Worm (Caenorhabditis elegans): Measurements from ENCODE around the gene Y54E2A.8.

Gene Y54E2A.8

DNA sequence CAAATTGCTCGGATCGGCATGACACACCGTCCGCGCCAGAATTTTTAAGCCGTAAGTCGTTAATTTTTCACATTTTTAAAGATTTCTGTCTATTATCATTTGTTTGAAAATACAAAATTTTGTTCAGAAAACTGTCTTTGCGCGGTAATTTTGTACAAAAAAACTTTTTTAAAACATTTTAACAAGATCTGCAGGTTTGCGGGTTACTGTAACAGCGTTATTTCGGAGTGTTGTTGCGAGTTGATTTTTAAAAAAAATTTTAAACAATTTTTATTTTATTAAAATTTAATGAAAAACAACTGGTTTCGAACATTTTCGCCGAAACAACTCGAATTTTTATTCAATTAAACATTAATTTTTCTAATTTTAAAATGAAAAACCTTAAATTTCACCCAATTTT is 35.0 kb downstream of the Y54E2A.8 start:
- TF ChIP-seq lsy-2 (tag; optimal IDR thresholded peaks at IDR 0.05) (peak in 1 of 2 experiments; percentile 23), nhr-77 (tag; optimal IDR thresholded peaks at IDR 0.05) (no peak)

DNA sequence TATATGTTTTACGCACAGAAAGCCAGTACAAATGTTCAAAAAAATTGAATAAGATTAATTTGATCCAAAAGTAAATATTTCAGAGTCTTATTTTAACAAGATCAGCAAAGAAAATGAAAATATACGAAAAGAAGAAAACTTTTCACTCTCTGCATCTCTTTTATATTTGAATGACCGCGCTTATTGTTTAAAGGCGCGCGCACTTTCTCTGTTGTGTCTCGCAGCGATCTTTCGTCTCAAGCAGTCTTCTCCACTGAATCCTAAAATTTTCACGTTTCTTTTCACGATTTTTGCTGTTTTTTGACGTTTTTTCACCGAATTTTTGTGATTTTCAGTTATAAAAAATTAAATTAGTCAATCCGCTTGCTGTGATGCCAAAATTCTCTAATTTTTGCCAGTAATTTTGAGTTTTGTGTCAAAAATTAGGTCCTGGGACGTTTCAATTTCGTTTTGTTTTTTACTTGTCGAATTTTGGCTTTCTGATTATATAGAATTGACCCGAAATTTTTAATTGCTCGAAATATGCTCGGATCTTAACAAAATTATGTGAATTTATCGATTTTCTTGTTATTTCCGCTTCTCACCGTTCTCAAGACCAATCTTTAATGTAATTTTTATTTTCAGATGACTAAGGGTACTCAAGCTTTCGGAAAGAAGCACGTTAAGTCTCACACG is 36.9 kb downstream of the Y54E2A.8 start, which contains the start of gene W01D2.1:
W01D2.1 (plus strand) TSS at position 625 of the 675 bp plus-strand sequence.
- TF ChIP-seq nhr-85 (tag): peak; percentile 74
- peak; percentile 77 for TF ChIP-seq nhr-20 (tag; optimal IDR thresholded peaks at IDR 0.05)
- TF ChIP-seq fkh-4 (tag; optimal IDR thresholded peaks at IDR 0.05; ENCODE audit: borderline replicate concordance): no peak
- TF ChIP-seq sox-4 (tag; optimal IDR thresholded peaks at IDR 0.05): no peak
- no peak for TF ChIP-seq C04F5.9 (tag; optimal IDR thresholded peaks at IDR 0.05)
- TF ChIP-seq sptf-1 (tag; optimal IDR thresholded peaks at IDR 0.05): no peak
- peak; percentile 58 for TF ChIP-seq tbx-2 (tag; optimal IDR thresholded peaks at IDR 0.05)
- TF ChIP-seq tlp-1 (tag; optimal IDR thresholded peaks at IDR 0.05): no peak
- no peak for TF ChIP-seq hpl-2 (GFP tag; optimal IDR thresholded peaks at IDR 0.05)
- TF ChIP-seq ces-1 (GFP tag; optimal IDR thresholded peaks at IDR 0.05): no peak
- TF ChIP-seq nhr-71 (tag; optimal IDR thresholded peaks at IDR 0.05): peak; percentile 76
- TF ChIP-seq alr-1 (tag; optimal IDR thresholded peaks at IDR 0.05; ENCODE audit: borderline replicate concordance): no peak
- TF ChIP-seq mab-9 (GFP tag; IDR thresholded peaks at IDR 0.05): no peak
- peak; percentile 62 for TF ChIP-seq lin-13 (GFP tag; optimal IDR thresholded peaks at IDR 0.05)
- TF ChIP-seq zag-1 (tag; optimal IDR thresholded peaks at IDR 0.05): no peak
- no peak for TF ChIP-seq mef-2 (tag; optimal IDR thresholded peaks at IDR 0.05)
- no peak for TF ChIP-seq zip-4 (GFP tag; optimal IDR thresholded peaks at IDR 0.05)
- TF ChIP-seq unc-30 (tag; optimal IDR thresholded peaks at IDR 0.05): no peak
- TF ChIP-seq unc-98 (GFP tag; IDR thresholded peaks at IDR 0.05): no peak
- peak; percentile 93 to 96 for TF ChIP-seq lin-35 (GFP tag; optimal IDR thresholded peaks at IDR 0.05)
- peak; percentile 75 for TF ChIP-seq snpc-4 (tag; optimal IDR thresholded peaks at IDR 0.05)
- TF ChIP-seq nhr-84 (tag; optimal IDR thresholded peaks at IDR 0.05): no peak
- peak; percentile 71 to 93 for TF ChIP-seq efl-1 (optimal IDR thresholded peaks at IDR 0.05)
- peak; percentile 92 to 99 for TF ChIP-seq efl-1 (GFP tag; optimal IDR thresholded peaks at IDR 0.05 in 1 of 2)
- TF ChIP-seq nhr-28 (tag; optimal IDR thresholded peaks at IDR 0.05): no peak
- TF ChIP-seq aly-2 (tag; optimal IDR thresholded peaks at IDR 0.05): no peak
- TF ChIP-seq blmp-1 (tag; optimal IDR thresholded peaks at IDR 0.05): peak; percentile 80
- no peak for TF ChIP-seq egl-13 (tag; optimal IDR thresholded peaks at IDR 0.05)
- peak; percentile 29 for TF ChIP-seq jun-1 (tag; optimal IDR thresholded peaks at IDR 0.05)
- TF ChIP-seq ceh-88 (GFP tag; IDR thresholded peaks at IDR 0.05): no peak
- no peak for TF ChIP-seq vab-15 (tag; optimal IDR thresholded peaks at IDR 0.05)
- TF ChIP-seq lin-14 (GFP tag; optimal IDR thresholded peaks at IDR 0.05): peak; percentile 63
- peak; percentile 26 for TF ChIP-seq irx-1 (tag; optimal IDR thresholded peaks at IDR 0.05)
- no peak for TF ChIP-seq aha-1 (tag; optimal IDR thresholded peaks at IDR 0.05)
- TF ChIP-seq lin-15B (tag; optimal IDR thresholded peaks at IDR 0.05): peak; percentile 61
- TF ChIP-seq mep-1 (tag; optimal IDR thresholded peaks at IDR 0.05): peak; percentile 81
- TF ChIP-seq pax-3 (tag; optimal IDR thresholded peaks at IDR 0.05): no peak
- TF ChIP-seq isw-1 (GFP tag; IDR thresholded peaks at IDR 0.05): peak; percentile 64
- TF ChIP-seq nhr-47 (tag; optimal IDR thresholded peaks at IDR 0.05): peak; percentile 73
- TF ChIP-seq fos-1 (tag; optimal IDR thresholded peaks at IDR 0.05): peak; percentile 62
- peak; percentile 17 for TF ChIP-seq unc-86 (tag; optimal IDR thresholded peaks at IDR 0.05)
- peak; percentile 28 for TF ChIP-seq fkh-10 (GFP tag; optimal IDR thresholded peaks at IDR 0.05)
- no peak for TF ChIP-seq nhr-11 (tag; optimal IDR thresholded peaks at IDR 0.05)
- peak; percentile 73 to 92 for TF ChIP-seq lsy-2 (tag; optimal IDR thresholded peaks at IDR 0.05)
- TF ChIP-seq xbp-1 (tag; optimal IDR thresholded peaks at IDR 0.05): peak; percentile 66
- TF ChIP-seq dpl-1 (GFP tag; optimal IDR thresholded peaks at IDR 0.05): peak; percentile 92 to 94 (median 92)
- peak; percentile 66 for TF ChIP-seq nhr-19 (GFP tag; conservative IDR thresholded peaks at IDR 0.05)
- no peak for TF ChIP-seq lir-3 (tag; optimal IDR thresholded peaks at IDR 0.05; ENCODE audit: poor library complexity)
- TF ChIP-seq nhr-237 (tag; optimal IDR thresholded peaks at IDR 0.05): no peak
- TF ChIP-seq swsn-7 (tag; optimal IDR thresholded peaks at IDR 0.05): peak; percentile 61

Measured in whole organism, L1 larva.